Worm (Caenorhabditis elegans) whole organism, L3 larva: ENCODE results near the gene Y111B2A.21.

ENCODE experiments used
- ama-1 ChIP-seq: fragments of 150-350 bp; optimal IDR thresholded peaks from 2 replicates; lab custom pipeline; 2018
- ceh-82 ChIP-seq: fragments of 150-350 bp; optimal IDR thresholded peaks from 2 replicates; lab custom pipeline; 2014; ENCODE audit warnings: missing biosample characterization, missing genetic modification characterization
- elt-1 ChIP-seq: fragments of 150-350 bp; optimal IDR thresholded peaks from 2 replicates; lab custom pipeline; 2014; ENCODE audit warnings: missing biosample characterization, missing genetic modification characterization
- pha-4 ChIP-seq: fragments of 150-350 bp; optimal IDR thresholded peaks from 2 replicates; lab custom pipeline; 2014; ENCODE audit warnings: missing biosample characterization, missing genetic modification reagents, missing genetic modification characterization
- snpc-4 ChIP-seq: fragments of 150-350 bp; optimal IDR thresholded peaks from 2 replicates; lab custom pipeline; 2014; ENCODE audit warnings: missing biosample characterization, missing genetic modification characterization
- unc-62 ChIP-seq: fragments of 150-350 bp; sonication (generic microtip); optimal IDR thresholded peaks from 4 replicates; lab custom pipeline; 2014; ENCODE audit warnings: missing biosample characterization, missing genetic modification reagents, missing genetic modification characterization

DNA sequence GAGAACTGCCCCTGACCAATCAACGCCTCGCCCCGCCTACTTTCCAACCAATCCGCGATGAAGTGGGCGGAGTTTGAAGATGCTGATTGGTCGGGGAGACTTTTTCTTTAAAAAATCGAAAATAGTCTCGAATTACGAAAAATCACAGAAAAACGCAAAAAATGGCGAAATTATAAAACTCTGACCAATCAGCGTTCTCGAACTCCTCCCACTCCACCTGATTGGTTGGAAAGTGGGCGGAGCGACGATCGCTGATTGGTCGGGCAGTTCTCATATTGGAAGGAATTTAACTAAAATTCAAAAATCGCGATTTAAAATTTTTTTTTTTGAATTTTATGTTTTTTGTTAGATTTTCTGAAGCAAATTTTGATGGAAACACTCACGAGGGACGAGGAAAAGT lies 43.0 kb upstream of the Y111B2A.21 start:
- TF ChIP-seq unc-62 = no peak
- no peak for TF ChIP-seq pha-4 (tag; lab: Kevin White, UChicago)
- no peak for TF ChIP-seq ceh-82 (tag; lab: Kevin White, UChicago)
- no peak for TF ChIP-seq ama-1 (lab: Kevin White, UChicago)
- no peak for TF ChIP-seq snpc-4 (tag; lab: Kevin White, UChicago)
- no peak for TF ChIP-seq elt-1 (tag; lab: Kevin White, UChicago)
